Fruit fly (Drosophila melanogaster): ENCODE data around the gene CG13937.

Gene CG13937

DNA sequence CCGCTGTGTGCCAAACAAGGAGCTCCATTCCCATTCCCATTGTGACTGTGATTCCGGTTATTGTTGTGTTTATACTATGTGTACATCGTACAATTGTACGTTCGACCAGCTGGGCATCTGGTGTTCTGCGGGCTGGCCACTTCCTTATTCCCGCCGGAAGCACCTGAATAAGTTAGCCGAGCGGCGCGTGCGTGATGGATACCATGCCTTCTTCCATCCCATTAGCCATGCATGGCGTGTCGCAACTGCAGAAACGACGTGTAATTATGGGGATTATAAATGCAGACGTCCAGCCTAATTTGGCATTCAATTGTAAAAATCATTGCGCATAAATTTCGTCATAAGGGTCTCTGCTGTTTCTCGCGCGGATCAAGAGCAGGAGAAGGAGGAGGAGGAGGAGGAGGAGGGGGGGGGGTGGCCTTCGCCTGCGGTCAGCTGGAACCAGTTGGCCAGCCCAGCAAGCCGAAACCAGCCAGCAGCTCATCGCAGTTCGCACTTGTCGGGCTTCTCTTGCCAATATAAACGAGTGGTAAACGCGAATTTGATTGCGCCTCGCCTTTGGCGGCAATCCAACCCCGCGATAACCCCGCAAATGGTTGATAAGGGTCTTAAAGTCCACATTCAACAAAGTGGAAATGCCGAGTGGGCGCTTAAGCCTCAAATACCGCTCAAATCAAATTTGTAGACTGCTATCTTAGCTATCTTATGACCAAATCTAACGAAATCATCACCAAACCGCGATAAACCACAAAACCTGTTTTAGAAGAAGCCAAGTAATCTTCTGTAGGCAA, 16.6 kb downstream of the CG13937 start (continued):
- peak; percentile 25 for TF ChIP-seq grn (GFP tag; optimal IDR thresholded peaks at IDR 0.05)
- TF ChIP-seq Camta (GFP tag; optimal IDR thresholded peaks at IDR 0.05) = no peak
- TF ChIP-seq bowl (GFP tag; IDR thresholded peaks at IDR 0.05) = no peak
- TF ChIP-seq CG7271 (tag; optimal IDR thresholded peaks at IDR 0.05) = no peak
- TF ChIP-seq CG12659 (GFP tag; optimal IDR thresholded peaks at IDR 0.05) = no peak
- peak; percentile 61 for TF ChIP-seq ewg (GFP tag; optimal IDR thresholded peaks at IDR 0.05)
- TF ChIP-seq Chrac-16 (GFP tag; optimal IDR thresholded peaks at IDR 0.05) = no peak
- TF ChIP-seq B-H1 (GFP tag; IDR thresholded peaks at IDR 0.05) = no peak
- TF ChIP-seq CG12769 (tag; optimal IDR thresholded peaks at IDR 0.05) = peak; percentile 17
- TF ChIP-seq CG10366 (GFP tag; IDR thresholded peaks at IDR 0.05) = no peak
- no peak for TF ChIP-seq GATAe (GFP tag; conservative IDR thresholded peaks at IDR 0.05)
- TF ChIP-seq CG7786 (GFP tag; optimal IDR thresholded peaks at IDR 0.05) = no peak
- TF ChIP-seq CG17186 (GFP tag; optimal IDR thresholded peaks at IDR 0.05) = no peak
- TF ChIP-seq dysf (GFP tag; IDR thresholded peaks at IDR 0.05) = 0 out of 3 replicates have a peak, but pooled peaks have one; percentile 30
- no peak for TF ChIP-seq CG16815 (GFP tag; optimal IDR thresholded peaks at IDR 0.05)
- no peak for TF ChIP-seq CG8089 (GFP tag; optimal IDR thresholded peaks at IDR 0.05)
- no peak for TF ChIP-seq lilli (GFP tag; optimal IDR thresholded peaks at IDR 0.05)
- peak; percentile 14 for TF ChIP-seq CG13894 (tag; optimal IDR thresholded peaks at IDR 0.05)
- TF ChIP-seq CG34376 (GFP tag; optimal IDR thresholded peaks at IDR 0.05) = peak; percentile 14
- TF ChIP-seq CG4360 (GFP tag; IDR thresholded peaks at IDR 0.05) = no peak
- TF ChIP-seq ci (GFP tag; IDR thresholded peaks at IDR 0.05) = 0 out of 3 replicates have a peak, but pooled peaks have one; percentile 16
- peak; percentile 69 for TF ChIP-seq nom (GFP tag; optimal IDR thresholded peaks at IDR 0.05)
- no peak for TF ChIP-seq Dref (GFP tag; IDR thresholded peaks at IDR 0.05)
- no peak for TF ChIP-seq CG3281 (GFP tag; optimal IDR thresholded peaks at IDR 0.05)
- peak; percentile 47 for TF ChIP-seq Med (GFP tag)
- TF ChIP-seq crol (GFP tag; IDR thresholded peaks at IDR 0.05) = peak; percentile 59
- TF ChIP-seq Xrp1 (GFP tag; IDR thresholded peaks at IDR 0.05) = no peak
- no peak for TF ChIP-seq PHDP (tag; optimal IDR thresholded peaks at IDR 0.05)
- 0 out of 3 replicates have a peak, but pooled peaks have one; percentile 30 for TF ChIP-seq CG2889 (GFP tag; IDR thresholded peaks at IDR 0.05)
- TF ChIP-seq CG6854 (GFP tag; optimal IDR thresholded peaks at IDR 0.05) = no peak
- no peak for TF ChIP-seq CG3163 (GFP tag; optimal IDR thresholded peaks at IDR 0.05)
- no peak for TF ChIP-seq lbe (GFP tag; optimal IDR thresholded peaks at IDR 0.05)
- TF ChIP-seq CrebB (tag; optimal IDR thresholded peaks at IDR 0.05) = no peak
- no peak for TF ChIP-seq pho (GFP tag; optimal IDR thresholded peaks at IDR 0.05)
- TF ChIP-seq rib (GFP tag; IDR thresholded peaks at IDR 0.05) = peak; percentile 35; the same call in 1 of the 2 replicates
- TF ChIP-seq CG16779 (GFP tag; IDR thresholded peaks at IDR 0.05) = no peak
- no peak for TF ChIP-seq CG9609 (GFP tag; optimal IDR thresholded peaks at IDR 0.05)
- TF ChIP-seq gsb-n (tag; optimal IDR thresholded peaks at IDR 0.05) = no peak
- peak; percentile 9 for TF ChIP-seq CG10543 (GFP tag; optimal IDR thresholded peaks at IDR 0.05)
- TF ChIP-seq CG11723 (GFP tag; optimal IDR thresholded peaks at IDR 0.05) = no peak

DNA sequence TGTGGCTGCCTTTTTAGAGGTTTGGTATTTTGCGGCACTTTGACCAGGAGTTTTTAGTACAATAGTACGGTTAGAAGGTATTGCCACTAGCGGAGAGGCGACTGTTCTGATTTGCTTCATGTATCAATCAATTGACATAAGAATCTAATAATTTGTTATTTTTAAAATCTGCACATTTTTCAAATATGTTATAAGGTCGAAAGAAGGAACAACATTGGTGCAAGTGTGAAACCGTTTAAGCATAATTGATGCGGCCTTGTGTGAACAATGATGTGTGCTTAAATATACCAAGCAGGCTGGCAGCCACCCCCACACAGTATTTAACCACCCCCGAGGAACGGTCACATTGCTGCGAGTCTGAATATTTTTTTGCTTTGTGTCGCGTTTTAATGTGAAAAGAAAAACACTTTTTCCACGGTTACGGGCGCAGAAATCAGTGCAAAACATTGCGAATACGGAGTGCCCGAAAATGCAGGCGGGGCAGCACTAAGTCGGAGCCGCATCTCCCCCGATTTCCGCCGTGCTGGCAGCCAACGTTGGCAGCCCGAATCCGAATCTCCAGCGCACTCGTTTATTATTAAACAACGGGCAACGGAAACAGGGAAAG, 17.6 kb downstream of the CG13937 start, which contains the start of the genes HBS1 and CG12025:
Gene HBS1 (minus strand): TSS at position 120 of the 607 bp plus-strand sequence.
Gene CG12025 (plus strand): TSS at position 310 of the 607 bp plus-strand sequence.
- TF ChIP-seq seq (GFP tag; IDR thresholded peaks at IDR 0.05) = no peak
- peak; percentile 45 for TF ChIP-seq dmrt99B (tag; optimal IDR thresholded peaks at IDR 0.05)
- no peak for TF ChIP-seq CG13296 (GFP tag; optimal IDR thresholded peaks at IDR 0.05)
- TF ChIP-seq CG4707 (GFP tag; optimal IDR thresholded peaks at IDR 0.05) = no peak
- TF ChIP-seq jumu (GFP tag; optimal IDR thresholded peaks at IDR 0.05) = peak; percentile 55
- peak; percentile 66 for TF ChIP-seq CG2712 (tag; optimal IDR thresholded peaks at IDR 0.05)
- TF ChIP-seq dpn (GFP tag; optimal IDR thresholded peaks at IDR 0.05) = peak; percentile 51 to 64
- TF ChIP-seq tap (tag; optimal IDR thresholded peaks at IDR 0.05) = no peak
- TF ChIP-seq shn (GFP tag; optimal IDR thresholded peaks at IDR 0.05) = peak; percentile 59
- peak in 1 of 2 experiments; percentile 39 for TF ChIP-seq Hr51 (GFP tag; optimal IDR thresholded peaks at IDR 0.05)
- TF ChIP-seq Hsf (GFP tag; optimal IDR thresholded peaks at IDR 0.05) = peak; percentile 79

Data from whole organism, embryonic.